Worm (Caenorhabditis elegans): ENCODE results near the gene R08A2.5.

Gene R08A2.5

DNA sequence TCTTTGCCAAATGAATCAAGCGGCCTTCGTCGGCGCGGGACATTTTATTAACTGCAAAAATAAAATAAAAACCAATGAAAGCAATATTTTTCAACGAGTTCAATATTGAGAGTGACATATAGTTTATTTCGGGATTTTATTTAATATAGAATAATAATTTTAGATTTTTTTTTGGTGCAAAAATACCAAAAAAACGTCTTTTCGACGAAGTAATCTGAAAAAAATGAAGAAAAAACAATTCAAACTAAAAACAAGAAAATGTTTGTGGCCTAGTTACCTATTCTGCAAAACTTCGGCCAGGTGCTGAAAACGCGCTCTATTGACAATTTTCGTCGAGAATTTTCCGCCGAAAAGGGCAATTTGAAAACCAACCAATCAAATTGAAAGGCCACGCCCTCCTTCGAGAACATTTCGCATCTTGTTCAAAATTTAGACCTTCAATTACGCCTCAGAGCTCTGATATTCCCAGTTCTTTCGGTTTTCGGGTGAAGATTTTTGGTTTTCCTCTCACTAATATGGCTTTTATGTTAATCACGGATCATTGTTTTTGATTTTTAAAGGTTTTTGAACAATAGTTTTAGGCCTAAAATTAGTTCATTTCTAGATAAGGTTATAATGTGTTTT lies 26.9 kb upstream of the R08A2.5 start, which contains the start of gene C47E8.4 (continued):
- TF ChIP-seq lir-3 (tag; optimal IDR thresholded peaks at IDR 0.05; ENCODE audit: poor library complexity) (peak; percentile 99), lin-35 (GFP tag; optimal IDR thresholded peaks at IDR 0.05) (peak; percentile 91 to 92), lsy-2 (tag; optimal IDR thresholded peaks at IDR 0.05) (peak; percentile 98), hlh-4 (tag; optimal IDR thresholded peaks at IDR 0.05) (peak; percentile 65), mep-1 (tag; optimal IDR thresholded peaks at IDR 0.05) (peak; percentile 98), dsc-1 (tag; optimal IDR thresholded peaks at IDR 0.05) (peak; percentile 99), grh-1 (GFP tag; IDR thresholded peaks at IDR 0.05) (peak; percentile 98), unc-86 (tag; optimal IDR thresholded peaks at IDR 0.05) (peak; percentile 99), lin-13 (GFP tag; optimal IDR thresholded peaks at IDR 0.05) (peak; percentile 98), sup-37 (GFP tag; optimal IDR thresholded peaks at IDR 0.05) (peak; percentile 93), lin-39 (tag; optimal IDR thresholded peaks at IDR 0.05) (peak; percentile 97), isw-1 (GFP tag; IDR thresholded peaks at IDR 0.05) (peak; percentile 100), nhr-90 (tag; optimal IDR thresholded peaks at IDR 0.05; ENCODE audit: poor library complexity) (peak; percentile 99), nhr-76 (tag; optimal IDR thresholded peaks at IDR 0.05) (peak; percentile 83), vab-15 (tag; optimal IDR thresholded peaks at IDR 0.05) (peak; percentile 95), mef-2 (tag; optimal IDR thresholded peaks at IDR 0.05) (peak; percentile 63), pqm-1 (tag; optimal IDR thresholded peaks at IDR 0.05) (peak; percentile 70), ztf-4 (tag; optimal IDR thresholded peaks at IDR 0.05) (peak; percentile 98), snpc-4 (tag; optimal IDR thresholded peaks at IDR 0.05) (peak; percentile 89), fos-1 (tag; optimal IDR thresholded peaks at IDR 0.05) (peak; percentile 95), ceh-90 (tag; optimal IDR thresholded peaks at IDR 0.05) (peak; percentile 96), lin-15B (tag; optimal IDR thresholded peaks at IDR 0.05) (peak; percentile 99), fkh-4 (tag; optimal IDR thresholded peaks at IDR 0.05; ENCODE audit: borderline replicate concordance) (peak; percentile 99), tbx-2 (tag; optimal IDR thresholded peaks at IDR 0.05) (peak; percentile 100), hpl-2 (GFP tag; optimal IDR thresholded peaks at IDR 0.05) (peak; percentile 54), mab-9 (GFP tag; IDR thresholded peaks at IDR 0.05) (peak; percentile 99), nhr-84 (tag; optimal IDR thresholded peaks at IDR 0.05) (peak; percentile 49), C04F5.9 (tag; optimal IDR thresholded peaks at IDR 0.05) (peak; percentile 97), elt-2 (tag; optimal IDR thresholded peaks at IDR 0.05) (peak; percentile 90), C16A3.4 (tag; optimal IDR thresholded peaks at IDR 0.05) (peak; percentile 97), lin-14 (GFP tag; optimal IDR thresholded peaks at IDR 0.05) (peak; percentile 99), nhr-12 (tag; optimal IDR thresholded peaks at IDR 0.05) (peak; percentile 74), elt-3 (tag; optimal IDR thresholded peaks at IDR 0.05) (peak in 4 of 6 experiments; percentile 12 to 99 (median 89)), mdl-1 (tag; optimal IDR thresholded peaks at IDR 0.05) (peak in 1 of 2 experiments; percentile 90), blmp-1 (tag; optimal IDR thresholded peaks at IDR 0.05) (peak; percentile 80), nhr-71 (tag; optimal IDR thresholded peaks at IDR 0.05) (peak; percentile 100), ceh-88 (GFP tag; IDR thresholded peaks at IDR 0.05) (peak; percentile 96), aly-2 (tag; optimal IDR thresholded peaks at IDR 0.05) (peak; percentile 95), efl-1 (optimal IDR thresholded peaks at IDR 0.05) (peak; percentile 95), efl-1 (GFP tag; optimal IDR thresholded peaks at IDR 0.05 in 1 of 2) (peak; percentile 86 to 99), unc-130 (tag; optimal IDR thresholded peaks at IDR 0.05) (peak; percentile 97), sox-4 (tag; optimal IDR thresholded peaks at IDR 0.05) (peak; percentile 99), nhr-85 (tag) (peak; percentile 99), nhr-28 (tag; optimal IDR thresholded peaks at IDR 0.05) (peak; percentile 72), snu-23 (GFP tag; optimal IDR thresholded peaks at IDR 0.05) (peak; percentile 99), ceh-8 (GFP tag; optimal IDR thresholded peaks at IDR 0.05) (peak; percentile 98), unc-62 (GFP tag; optimal IDR thresholded peaks at IDR 0.05) (peak; percentile 75), Y116A8C.19 (tag; optimal IDR thresholded peaks at IDR 0.05; ENCODE audit: borderline replicate concordance) (peak; percentile 97), egl-13 (tag; optimal IDR thresholded peaks at IDR 0.05) (peak; percentile 99), xbp-1 (tag; optimal IDR thresholded peaks at IDR 0.05) (peak; percentile 99), nhr-20 (tag; optimal IDR thresholded peaks at IDR 0.05) (peak; percentile 99), skn-1 (tag; optimal IDR thresholded peaks at IDR 0.05) (peak; percentile 95), ces-1 (GFP tag; optimal IDR thresholded peaks at IDR 0.05) (no peak)
